Worm (Caenorhabditis elegans) whole organism, late embryonic: ENCODE results near the gene Y51H7C.9.

ENCODE experiments used
- ceh-9 ChIP-seq: sonication (generic microtip); optimal IDR thresholded peaks from 2 replicates; lab custom pipeline; 2016; ENCODE audit warnings: mild to moderate bottlenecking, missing genetic modification characterization, inconsistent platforms, missing compliant biosample characterization
- hlh-30 ChIP-seq: sonication (generic microtip); optimal IDR thresholded peaks from 2 replicates; lab custom pipeline; 2017; ENCODE audit warnings: antibody characterized with exemption, missing genetic modification characterization, missing compliant biosample characterization; ENCODE audit not compliant: insufficient read depth
- hlh-8 ChIP-seq: sonication (generic microtip); optimal IDR thresholded peaks from 2 replicates; lab custom pipeline; 2016; ENCODE audit warnings: missing genotype, missing genetic modification characterization, missing compliant biosample characterization
- pha-2 ChIP-seq: sonication (generic microtip); optimal IDR thresholded peaks from 2 replicates; lab custom pipeline; 2017; ENCODE audit warnings: mild to moderate bottlenecking, missing genetic modification characterization, missing compliant biosample characterization
- pha-4 ChIP-seq: fragments of 150-350 bp; optimal IDR thresholded peaks from 2 replicates; lab custom pipeline; 2018; ENCODE audit warnings: missing biosample characterization, missing genetic modification reagents, missing genetic modification characterization

ce11 chrII:1365985-1366384 is 45.3 kb downstream of the Y51H7C.9 start:
- TF ChIP-seq pha-4, result no peak
- no peak for TF ChIP-seq hlh-8 (tag; lab: Kevin White, UChicago)
- TF ChIP-seq hlh-30, result no peak
- no peak for TF ChIP-seq pha-2 (tag; lab: Kevin White, UChicago)
- TF ChIP-seq ceh-9, result no peak
